Worm (Caenorhabditis elegans) whole organism, L4/young adult: ENCODE results near the gene attf-4.

ENCODE experiments used
- W03F9.2 ChIP-seq: fragments of 150-350 bp; optimal IDR thresholded peaks from 2 replicates; lab custom pipeline; 2014; ENCODE audit warnings: missing biosample characterization, missing genetic modification characterization
- dao-5 ChIP-seq: sonication (generic microtip); optimal IDR thresholded peaks from 2 replicates; lab custom pipeline; 2016; ENCODE audit warnings: missing genotype, missing genetic modification characterization, moderate library complexity, missing compliant biosample characterization

DNA sequence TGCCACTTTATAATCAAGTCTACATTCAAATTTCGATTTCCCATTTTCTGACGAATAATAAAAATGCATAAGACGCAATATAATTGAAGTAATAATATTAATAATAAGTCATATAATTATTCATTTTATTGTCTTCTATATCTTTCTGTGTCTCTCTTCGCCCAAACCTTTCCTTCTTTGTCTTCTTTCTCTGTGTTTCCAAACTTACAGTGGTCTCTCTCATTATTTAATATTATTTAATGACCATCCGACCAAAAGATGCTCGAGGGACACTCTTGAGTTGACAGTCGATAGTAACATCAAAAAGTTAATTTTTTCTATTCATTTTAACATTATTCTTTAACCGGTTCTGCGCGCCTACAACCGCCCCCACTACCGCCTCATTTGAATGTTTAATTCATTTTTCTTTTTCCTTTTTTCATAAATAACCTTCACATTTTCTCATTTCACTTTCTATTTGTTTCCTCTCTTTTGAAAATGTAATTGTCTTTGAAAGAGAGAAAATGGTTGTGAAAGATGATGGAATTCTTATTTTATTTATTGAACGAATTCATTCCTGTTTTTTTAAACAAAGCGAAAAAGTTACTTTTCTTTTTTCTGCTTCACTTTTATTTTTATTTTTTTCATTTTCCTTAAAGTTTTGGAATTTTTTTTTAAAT is 6.6 kb upstream of the attf-4 start:
- TF ChIP-seq dao-5 (no peak), W03F9.2 (no peak)
